Fruit fly (Drosophila melanogaster) whole organism, prepupa: ENCODE measurements around the gene Sema5c.

Experiments used
- Blimp-1 ChIP-seq: fragments of 200-800 bp; sonication (Bioruptor generic); optimal IDR thresholded peaks from 3 replicates; lab custom pipeline; 2017; ENCODE audit warnings: missing biosample characterization, missing genetic modification characterization, mild to moderate bottlenecking, moderate library complexity, missing genetic modification reagents
- CG10631 ChIP-seq: fragments of 200-800 bp; sonication (Bioruptor generic); optimal IDR thresholded peaks from 2 replicates; lab custom pipeline; 2016; ENCODE audit warnings: missing biosample characterization, missing genetic modification characterization
- CG11294 ChIP-seq: fragments of 200-800 bp; sonication (Bioruptor generic); IDR thresholded peaks from 2 replicates; pipeline ENCODE4 v1.3.6; 2022; ENCODE audit warnings: missing biosample characterization, missing genetic modification characterization
- CG11762 ChIP-seq: fragments of 200-800 bp; sonication (Bioruptor generic); optimal IDR thresholded peaks from 3 replicates; lab custom pipeline; 2016; ENCODE audit warnings: missing biosample characterization, missing genetic modification characterization; ENCODE audit not compliant: insufficient read depth
- CG11902 ChIP-seq: fragments of 200-800 bp; sonication (Bioruptor generic); optimal IDR thresholded peaks from 3 replicates; lab custom pipeline; 2016; ENCODE audit warnings: missing biosample characterization, missing genetic modification characterization
- CG3032 ChIP-seq: fragments of 200-800 bp; optimal IDR thresholded peaks from 2 replicates; lab custom pipeline; 2019; ENCODE audit warnings: missing biosample characterization, mild to moderate bottlenecking, missing genetic modification characterization, moderate library complexity
- CG31627 ChIP-seq: fragments of 200-800 bp; sonication (Bioruptor generic); optimal IDR thresholded peaks from 3 replicates; lab custom pipeline; 2016; ENCODE audit warnings: missing biosample characterization, missing genetic modification characterization
- CG32006 ChIP-seq: fragments of 200-800 bp; sonication (Bioruptor generic); optimal IDR thresholded peaks from 3 replicates; lab custom pipeline; 2017; ENCODE audit warnings: missing biosample characterization, mild to moderate bottlenecking, missing genetic modification characterization
- CG34406 ChIP-seq: fragments of 200-800 bp; sonication (Bioruptor generic); optimal IDR thresholded peaks from 3 replicates; lab custom pipeline; 2016; ENCODE audit warnings: missing biosample characterization, missing genetic modification characterization
- CG3919 ChIP-seq: fragments of 200-800 bp; sonication (Bioruptor generic); optimal IDR thresholded peaks from 3 replicates; lab custom pipeline; 2016; ENCODE audit warnings: missing biosample characterization, missing genetic modification characterization
- CG6163 ChIP-seq: fragments of 200-800 bp; sonication (Bioruptor generic); IDR thresholded peaks from 3 replicates; pipeline ENCODE4 v1.3.6; 2022; ENCODE audit warnings: missing biosample characterization, missing genetic modification characterization
- CG6276 ChIP-seq: fragments of 200-800 bp; sonication (Bioruptor generic); optimal IDR thresholded peaks from 2 replicates; lab custom pipeline; 2017; ENCODE audit warnings: missing biosample characterization, mild to moderate bottlenecking, missing genetic modification characterization
- CG6792 ChIP-seq: fragments of 200-800 bp; sonication (Bioruptor generic); optimal IDR thresholded peaks from 3 replicates; lab custom pipeline; 2016; ENCODE audit warnings: missing biosample characterization, missing genetic modification characterization
- CG6808 ChIP-seq: fragments of 200-800 bp; sonication (Bioruptor generic); optimal IDR thresholded peaks from 3 replicates; lab custom pipeline; 2017; ENCODE audit warnings: missing biosample characterization, missing genetic modification characterization, mild to moderate bottlenecking, moderate library complexity, missing genetic modification reagents
- CG6854 ChIP-seq: fragments of 200-800 bp; sonication (Bioruptor generic); optimal IDR thresholded peaks from 2 replicates; lab custom pipeline; 2017; ENCODE audit warnings: missing biosample characterization, mild to moderate bottlenecking, missing genetic modification characterization
- CG7368 ChIP-seq: fragments of 200-800 bp; sonication (Bioruptor generic); optimal IDR thresholded peaks from 3 replicates; lab custom pipeline; 2016; ENCODE audit warnings: missing biosample characterization, missing genetic modification characterization
- CG8319 ChIP-seq: fragments of 200-800 bp; sonication (Bioruptor generic); optimal IDR thresholded peaks from 3 replicates; lab custom pipeline; 2016; ENCODE audit warnings: missing biosample characterization, missing genetic modification characterization
- CG8632 ChIP-seq: fragments of 200-800 bp; sonication (Bioruptor generic); optimal IDR thresholded peaks from 3 replicates; lab custom pipeline; 2016; ENCODE audit warnings: missing biosample characterization, missing genetic modification characterization
- CG9139 ChIP-seq: fragments of 200-800 bp; sonication (Bioruptor generic); optimal IDR thresholded peaks from 3 replicates; lab custom pipeline; 2017; ENCODE audit warnings: missing biosample characterization, mild to moderate bottlenecking, missing genetic modification characterization
- Eip78C ChIP-seq: fragments of 200-800 bp; sonication (Bioruptor generic); peaks from one replicate; lab custom pipeline; 2016; ENCODE audit warnings: missing biosample characterization, missing genetic modification characterization
- Eip93F ChIP-seq: fragments of 200-800 bp; sonication (Bioruptor generic); optimal IDR thresholded peaks from 2 replicates; lab custom pipeline; 2016; ENCODE audit warnings: missing biosample characterization, mild to moderate bottlenecking, missing genetic modification characterization
- Ets21C ChIP-seq: fragments of 200-800 bp; sonication (Bioruptor generic); optimal IDR thresholded peaks from 3 replicates; lab custom pipeline; 2016; ENCODE audit warnings: missing biosample characterization, missing genetic modification characterization
- Gug ChIP-seq: fragments of 200-800 bp; sonication (Bioruptor generic); IDR thresholded peaks from 2 replicates; pipeline ENCODE4 v1.3.6; 2022; ENCODE audit warnings: missing biosample characterization, missing genetic modification characterization
- Hr38 ChIP-seq: sonication (Bioruptor generic); optimal IDR thresholded peaks from 2 replicates; lab custom pipeline; 2016; ENCODE audit warnings: missing biosample characterization, missing genetic modification characterization
- Lpt ChIP-seq: fragments of 200-800 bp; sonication (Bioruptor generic); optimal IDR thresholded peaks from 3 replicates; lab custom pipeline; 2016; ENCODE audit warnings: missing biosample characterization, missing genetic modification characterization
- OdsH ChIP-seq: fragments of 200-800 bp; sonication (Bioruptor generic); optimal IDR thresholded peaks from 3 replicates; lab custom pipeline; 2016; ENCODE audit warnings: missing biosample characterization, missing genetic modification characterization
- Sox102F ChIP-seq: fragments of 200-800 bp; sonication (Bioruptor generic); optimal IDR thresholded peaks from 2 replicates; lab custom pipeline; 2016; ENCODE audit warnings: missing biosample characterization, mild to moderate bottlenecking, missing genetic modification characterization
- Sox15 ChIP-seq: fragments of 200-800 bp; sonication (Bioruptor generic); optimal IDR thresholded peaks from 3 replicates; lab custom pipeline; 2016; ENCODE audit warnings: missing biosample characterization, missing genetic modification characterization
- acj6 ChIP-seq: fragments of 200-800 bp; sonication (Bioruptor generic); optimal IDR thresholded peaks from 3 replicates; lab custom pipeline; 2016; ENCODE audit warnings: missing biosample characterization, missing genetic modification characterization
- dac ChIP-seq: fragments of 200-800 bp; sonication (Bioruptor generic); optimal IDR thresholded peaks from 2 replicates; lab custom pipeline; 2017; ENCODE audit warnings: missing biosample characterization, mild to moderate bottlenecking, missing genetic modification characterization
- dsx ChIP-seq: fragments of 200-800 bp; optimal IDR thresholded peaks from 3 replicates; lab custom pipeline; 2019; ENCODE audit warnings: missing biosample characterization, mild to moderate bottlenecking, missing genetic modification characterization, moderate library complexity; ENCODE audit not compliant: poor library complexity, severe bottlenecking
- esn ChIP-seq: fragments of 200-800 bp; sonication (Bioruptor generic); optimal IDR thresholded peaks from 2 replicates; lab custom pipeline; 2016; ENCODE audit warnings: missing biosample characterization, mild to moderate bottlenecking, missing genetic modification characterization, moderate library complexity
- fd85E ChIP-seq: fragments of 200-800 bp; sonication (Bioruptor generic); optimal IDR thresholded peaks from 3 replicates; lab custom pipeline; 2016; ENCODE audit warnings: missing biosample characterization, missing genetic modification characterization
- fkh ChIP-seq: fragments of 200-800 bp; sonication (Bioruptor generic); optimal IDR thresholded peaks from 3 replicates; lab custom pipeline; 2017; ENCODE audit warnings: missing biosample characterization, mild to moderate bottlenecking, missing genetic modification characterization, moderate library complexity
- lz ChIP-seq: fragments of 200-800 bp; sonication (Bioruptor generic); optimal IDR thresholded peaks from 3 replicates; lab custom pipeline; 2016; ENCODE audit warnings: missing biosample characterization, missing genetic modification characterization
- net ChIP-seq: fragments of 200-800 bp; sonication (Bioruptor generic); optimal IDR thresholded peaks from 3 replicates; lab custom pipeline; 2016; ENCODE audit warnings: missing biosample characterization, missing genetic modification characterization
- pdm3 ChIP-seq: fragments of 200-800 bp; sonication (Bioruptor generic); optimal IDR thresholded peaks from 3 replicates; lab custom pipeline; 2016; ENCODE audit warnings: missing biosample characterization, missing genetic modification characterization
- salr ChIP-seq, 2 experiments: fragments of 200-800 bp; sonication (Bioruptor generic); optimal IDR thresholded peaks; 3 replicates each; lab custom pipeline; 2016 to 2018; ENCODE audit warnings: missing biosample characterization in 2 of 2, missing genetic modification characterization in 2 of 2, mild to moderate bottlenecking in 1 of 2
- spab ChIP-seq: fragments of 200-800 bp; sonication (Bioruptor generic); optimal IDR thresholded peaks from 2 replicates; lab custom pipeline; 2017; ENCODE audit warnings: missing biosample characterization, mild to moderate bottlenecking, missing genetic modification characterization, missing genetic modification reagents
- ss ChIP-seq, 2 experiments: fragments of 200-800 bp; sonication (Bioruptor generic); optimal IDR thresholded peaks; 2 replicates in 1 of 2; 3 replicates in 1 of 2; lab custom pipeline; 2017 to 2018; ENCODE audit warnings: mild to moderate bottlenecking in 2 of 2, missing biosample characterization in 2 of 2, missing genetic modification characterization in 2 of 2, moderate library complexity in 1 of 2
- svp ChIP-seq: fragments of 200-800 bp; sonication (Bioruptor generic); peaks from one replicate; lab custom pipeline; 2016; ENCODE audit warnings: missing biosample characterization, missing genetic modification characterization
- topi ChIP-seq: fragments of 200-800 bp; sonication (Bioruptor generic); optimal IDR thresholded peaks from 3 replicates; lab custom pipeline; 2016; ENCODE audit warnings: missing biosample characterization, missing genetic modification characterization

The Sema5c gene

dm6 chr3L:12081679-12082520 lies at the start of gene Sema5c (continued):
- peak; percentile 44 for TF ChIP-seq lz
- peak; percentile 56 for TF ChIP-seq CG6792 (GFP tag; lab: Kevin White, UChicago)
- peak; percentile 70 for TF ChIP-seq acj6 (GFP tag; lab: Kevin White, UChicago)
- peak; percentile 42 for TF ChIP-seq topi (GFP tag; lab: Kevin White, UChicago)
- peak; percentile 67 for TF ChIP-seq net (GFP tag; lab: Kevin White, UChicago)
- TF ChIP-seq CG9139 (GFP tag; lab: Kevin White, UChicago), result peak; percentile 64
- TF ChIP-seq pdm3 (GFP tag; lab: Kevin White, UChicago), result peak; percentile 42
- peak; percentile 58 to 59 for TF ChIP-seq ss (GFP tag; optimal IDR thresholded peaks at IDR 0.05; lab: Kevin White, UChicago)
- peak; percentile 81 for TF ChIP-seq CG10631 (GFP tag; lab: Kevin White, UChicago)
- TF ChIP-seq Lpt, result peak; percentile 67

- TF ChIP-seq dac (GFP tag; lab: Kevin White, UChicago) (no peak), CG6163 (GFP tag; lab: Robert Waterston, UW) (no peak), svp (peak; percentile 91), fkh (GFP tag; lab: Kevin White, UChicago) (no peak), CG11902 (GFP tag; lab: Kevin White, UChicago) (no peak)
Observed at dm6 chr3L:12129111-12129510, 47.5 kb upstream of the Sema5c start, which contains the start of gene Lsp2. TSS of gene Lsp2 (plus strand) at chr3L:12129393.

dm6 chr3L:12127294-12128029 lies 45.8 kb upstream of the Sema5c start, which contains the start of the genes Ir68b and CG34241:
TSS of gene Ir68b (minus strand) at chr3L:12127394.
TSS of gene CG34241 (plus strand) at chr3L:12127979.
- no peak for TF ChIP-seq lz
- TF ChIP-seq CG6276 (GFP tag; lab: Kevin White, UChicago), result no peak
- TF ChIP-seq CG11902 (GFP tag; lab: Kevin White, UChicago), result no peak
- TF ChIP-seq salr (GFP tag; optimal IDR thresholded peaks at IDR 0.05; lab: Kevin White, UChicago), result no peak
- no peak for TF ChIP-seq Gug (GFP tag; lab: Robert Waterston, UW)
- no peak for TF ChIP-seq CG11762 (GFP tag; lab: Kevin White, UChicago)
- no peak for TF ChIP-seq Eip93F
- TF ChIP-seq CG3032, result no peak
- TF ChIP-seq CG32006 (GFP tag; lab: Kevin White, UChicago), result no peak
- no peak for TF ChIP-seq Ets21C (GFP tag; lab: Kevin White, UChicago)
- no peak for TF ChIP-seq spab
- no peak for TF ChIP-seq CG8632 (GFP tag; lab: Kevin White, UChicago)
- no peak for TF ChIP-seq Blimp-1 (GFP tag; lab: Kevin White, UChicago)
- no peak for TF ChIP-seq Eip78C (GFP tag; lab: Kevin White, UChicago)
- TF ChIP-seq Hr38, result no peak
- TF ChIP-seq OdsH (GFP tag; lab: Kevin White, UChicago), result no peak
- no peak for TF ChIP-seq CG7368 (GFP tag; lab: Kevin White, UChicago)
- TF ChIP-seq CG11294 (GFP tag; lab: Robert Waterston, UW), result no peak
- TF ChIP-seq fd85E (GFP tag; lab: Kevin White, UChicago), result no peak
- no peak for TF ChIP-seq CG6808 (GFP tag; lab: Kevin White, UChicago)
- TF ChIP-seq, all 60 proteins: peak for 0

dm6 chr3L:12124975-12125374 lies 43.3 kb upstream of the Sema5c start, which contains the start of gene yps:
TSS of gene yps (minus strand) at chr3L:12125150.
- TF ChIP-seq Sox102F (GFP tag; lab: Kevin White, UChicago) (peak; percentile 90), CG31627 (GFP tag; lab: Kevin White, UChicago) (peak; percentile 84), Sox15 (GFP tag; lab: Kevin White, UChicago) (no peak), CG8319 (GFP tag; lab: Kevin White, UChicago) (peak; percentile 93), Lpt (peak; percentile 4), CG8632 (GFP tag; lab: Kevin White, UChicago) (peak; percentile 76), CG6854 (GFP tag; lab: Kevin White, UChicago) (peak; percentile 97), dsx (GFP tag; lab: Kevin White, UChicago) (peak; percentile 54), net (GFP tag; lab: Kevin White, UChicago) (peak; percentile 93), OdsH (GFP tag; lab: Kevin White, UChicago) (peak; percentile 78), topi (GFP tag; lab: Kevin White, UChicago) (peak; percentile 90), CG3919 (GFP tag; lab: Kevin White, UChicago) (peak; percentile 94), CG34406 (GFP tag; lab: Kevin White, UChicago) (peak; percentile 86), dac (GFP tag; lab: Kevin White, UChicago) (peak; percentile 74), CG11902 (GFP tag; lab: Kevin White, UChicago) (no peak), esn (GFP tag; lab: Kevin White, UChicago) (peak; percentile 94), CG3032 (peak; percentile 70), acj6 (GFP tag; lab: Kevin White, UChicago) (peak; percentile 83)
